Fruit fly (Drosophila melanogaster) whole organism, prepupa: ENCODE results near the gene Gdh.
A peak's percentile ranks its signal among the peaks of the same experiment; 100 is the strongest.

Source experiments
- Blimp-1 ChIP-seq: fragments of 200-800 bp; sonication (Bioruptor generic); optimal IDR thresholded peaks from 3 replicates; lab custom pipeline; 2017; ENCODE audit warnings: missing biosample characterization, missing genetic modification characterization, mild to moderate bottlenecking, moderate library complexity, missing genetic modification reagents
- CG10631 ChIP-seq: fragments of 200-800 bp; sonication (Bioruptor generic); optimal IDR thresholded peaks from 2 replicates; lab custom pipeline; 2016; ENCODE audit warnings: missing biosample characterization, missing genetic modification characterization
- CG10669 ChIP-seq: fragments of 200-800 bp; sonication (Bioruptor generic); optimal IDR thresholded peaks from 3 replicates; lab custom pipeline; 2018; ENCODE audit warnings: missing biosample characterization, mild to moderate bottlenecking, missing genetic modification characterization, moderate library complexity
- CG11294 ChIP-seq: fragments of 200-800 bp; sonication (Bioruptor generic); IDR thresholded peaks from 2 replicates; pipeline ENCODE4 v1.3.6; 2022; ENCODE audit warnings: missing biosample characterization, missing genetic modification characterization
- CG11762 ChIP-seq: fragments of 200-800 bp; sonication (Bioruptor generic); optimal IDR thresholded peaks from 3 replicates; lab custom pipeline; 2016; ENCODE audit warnings: missing biosample characterization, missing genetic modification characterization; ENCODE audit not compliant: insufficient read depth
- CG11902 ChIP-seq: fragments of 200-800 bp; sonication (Bioruptor generic); optimal IDR thresholded peaks from 3 replicates; lab custom pipeline; 2016; ENCODE audit warnings: missing biosample characterization, missing genetic modification characterization
- CG15336 ChIP-seq: fragments of 200-800 bp; sonication (Bioruptor generic); IDR thresholded peaks from 2 replicates; pipeline ENCODE4 v1.3.6; 2022; ENCODE audit warnings: missing biosample characterization, missing genetic modification characterization
- CG1621 ChIP-seq: fragments of 200-800 bp; sonication (Bioruptor generic); optimal IDR thresholded peaks from 3 replicates; lab custom pipeline; 2018; ENCODE audit warnings: missing biosample characterization, mild to moderate bottlenecking, missing genetic modification characterization
- CG16779 ChIP-seq: fragments of 200-800 bp; sonication (Bioruptor generic); optimal IDR thresholded peaks from 3 replicates; lab custom pipeline; 2017; ENCODE audit warnings: missing biosample characterization, mild to moderate bottlenecking, missing genetic modification characterization
- CG3032 ChIP-seq: fragments of 200-800 bp; optimal IDR thresholded peaks from 2 replicates; lab custom pipeline; 2019; ENCODE audit warnings: missing biosample characterization, mild to moderate bottlenecking, missing genetic modification characterization, moderate library complexity
- CG31627 ChIP-seq: fragments of 200-800 bp; sonication (Bioruptor generic); optimal IDR thresholded peaks from 3 replicates; lab custom pipeline; 2016; ENCODE audit warnings: missing biosample characterization, missing genetic modification characterization
- CG34406 ChIP-seq: fragments of 200-800 bp; sonication (Bioruptor generic); optimal IDR thresholded peaks from 3 replicates; lab custom pipeline; 2016; ENCODE audit warnings: missing biosample characterization, missing genetic modification characterization
- CG3919 ChIP-seq: fragments of 200-800 bp; sonication (Bioruptor generic); optimal IDR thresholded peaks from 3 replicates; lab custom pipeline; 2016; ENCODE audit warnings: missing biosample characterization, missing genetic modification characterization
- CG4318 ChIP-seq: fragments of 200-800 bp; sonication (Bioruptor generic); optimal IDR thresholded peaks from 3 replicates; lab custom pipeline; 2017; ENCODE audit warnings: missing biosample characterization, mild to moderate bottlenecking, missing genetic modification characterization
- CG6163 ChIP-seq: fragments of 200-800 bp; sonication (Bioruptor generic); IDR thresholded peaks from 3 replicates; pipeline ENCODE4 v1.3.6; 2022; ENCODE audit warnings: missing biosample characterization, missing genetic modification characterization
- CG6276 ChIP-seq: fragments of 200-800 bp; sonication (Bioruptor generic); optimal IDR thresholded peaks from 2 replicates; lab custom pipeline; 2017; ENCODE audit warnings: missing biosample characterization, mild to moderate bottlenecking, missing genetic modification characterization
- CG6792 ChIP-seq: fragments of 200-800 bp; sonication (Bioruptor generic); optimal IDR thresholded peaks from 3 replicates; lab custom pipeline; 2016; ENCODE audit warnings: missing biosample characterization, missing genetic modification characterization
- CG6808 ChIP-seq: fragments of 200-800 bp; sonication (Bioruptor generic); optimal IDR thresholded peaks from 3 replicates; lab custom pipeline; 2017; ENCODE audit warnings: missing biosample characterization, missing genetic modification characterization, mild to moderate bottlenecking, moderate library complexity, missing genetic modification reagents
- CG6854 ChIP-seq: fragments of 200-800 bp; sonication (Bioruptor generic); optimal IDR thresholded peaks from 2 replicates; lab custom pipeline; 2017; ENCODE audit warnings: missing biosample characterization, mild to moderate bottlenecking, missing genetic modification characterization
- CG7368 ChIP-seq: fragments of 200-800 bp; sonication (Bioruptor generic); optimal IDR thresholded peaks from 3 replicates; lab custom pipeline; 2016; ENCODE audit warnings: missing biosample characterization, missing genetic modification characterization
- CG8319 ChIP-seq: fragments of 200-800 bp; sonication (Bioruptor generic); optimal IDR thresholded peaks from 3 replicates; lab custom pipeline; 2016; ENCODE audit warnings: missing biosample characterization, missing genetic modification characterization
- CG8632 ChIP-seq: fragments of 200-800 bp; sonication (Bioruptor generic); optimal IDR thresholded peaks from 3 replicates; lab custom pipeline; 2016; ENCODE audit warnings: missing biosample characterization, missing genetic modification characterization
- CG9139 ChIP-seq: fragments of 200-800 bp; sonication (Bioruptor generic); optimal IDR thresholded peaks from 3 replicates; lab custom pipeline; 2017; ENCODE audit warnings: missing biosample characterization, mild to moderate bottlenecking, missing genetic modification characterization
- Eip75B ChIP-seq: fragments of 200-800 bp; sonication (Bioruptor generic); optimal IDR thresholded peaks from 3 replicates; lab custom pipeline; 2016; ENCODE audit warnings: missing biosample characterization, missing genetic modification characterization
- Eip78C ChIP-seq: fragments of 200-800 bp; sonication (Bioruptor generic); peaks from one replicate; lab custom pipeline; 2016; ENCODE audit warnings: missing biosample characterization, missing genetic modification characterization
- Eip93F ChIP-seq: fragments of 200-800 bp; sonication (Bioruptor generic); optimal IDR thresholded peaks from 2 replicates; lab custom pipeline; 2016; ENCODE audit warnings: missing biosample characterization, mild to moderate bottlenecking, missing genetic modification characterization
- Ets21C ChIP-seq: fragments of 200-800 bp; sonication (Bioruptor generic); optimal IDR thresholded peaks from 3 replicates; lab custom pipeline; 2016; ENCODE audit warnings: missing biosample characterization, missing genetic modification characterization
- Ets96B ChIP-seq: fragments of 200-800 bp; optimal IDR thresholded peaks from 2 replicates; lab custom pipeline; 2019; ENCODE audit warnings: missing biosample characterization, mild to moderate bottlenecking, missing genetic modification characterization, moderate library complexity
- Gug ChIP-seq: fragments of 200-800 bp; sonication (Bioruptor generic); IDR thresholded peaks from 2 replicates; pipeline ENCODE4 v1.3.6; 2022; ENCODE audit warnings: missing biosample characterization, missing genetic modification characterization
- Met ChIP-seq: fragments of 200-800 bp; sonication (Bioruptor generic); optimal IDR thresholded peaks from 3 replicates; lab custom pipeline; 2016; ENCODE audit warnings: missing biosample characterization, missing genetic modification characterization
- OdsH ChIP-seq: fragments of 200-800 bp; sonication (Bioruptor generic); optimal IDR thresholded peaks from 3 replicates; lab custom pipeline; 2016; ENCODE audit warnings: missing biosample characterization, missing genetic modification characterization
- Smox ChIP-seq: fragments of 200-800 bp; sonication (Bioruptor generic); optimal IDR thresholded peaks from 3 replicates; lab custom pipeline; 2016; ENCODE audit warnings: missing biosample characterization, missing genetic modification characterization
- Sox102F ChIP-seq: fragments of 200-800 bp; sonication (Bioruptor generic); optimal IDR thresholded peaks from 2 replicates; lab custom pipeline; 2016; ENCODE audit warnings: missing biosample characterization, mild to moderate bottlenecking, missing genetic modification characterization
- Sox14 ChIP-seq: fragments of 200-800 bp; sonication (Bioruptor generic); optimal IDR thresholded peaks from 3 replicates; lab custom pipeline; 2016; ENCODE audit warnings: missing biosample characterization, missing genetic modification characterization
- Sox15 ChIP-seq: fragments of 200-800 bp; sonication (Bioruptor generic); optimal IDR thresholded peaks from 3 replicates; lab custom pipeline; 2016; ENCODE audit warnings: missing biosample characterization, missing genetic modification characterization
- cyc ChIP-seq: fragments of 200-800 bp; sonication (Bioruptor generic); optimal IDR thresholded peaks from 3 replicates; lab custom pipeline; 2016; ENCODE audit warnings: missing biosample characterization, missing genetic modification characterization
- dac ChIP-seq: fragments of 200-800 bp; sonication (Bioruptor generic); optimal IDR thresholded peaks from 2 replicates; lab custom pipeline; 2017; ENCODE audit warnings: missing biosample characterization, mild to moderate bottlenecking, missing genetic modification characterization
- dsx ChIP-seq: fragments of 200-800 bp; optimal IDR thresholded peaks from 3 replicates; lab custom pipeline; 2019; ENCODE audit warnings: missing biosample characterization, mild to moderate bottlenecking, missing genetic modification characterization, moderate library complexity; ENCODE audit not compliant: poor library complexity, severe bottlenecking
- eg ChIP-seq: fragments of 200-800 bp; sonication (Bioruptor generic); IDR thresholded peaks from 3 replicates; pipeline ENCODE4 v1.3.6; 2022; ENCODE audit warnings: missing biosample characterization, missing genetic modification characterization
- esn ChIP-seq: fragments of 200-800 bp; sonication (Bioruptor generic); optimal IDR thresholded peaks from 2 replicates; lab custom pipeline; 2016; ENCODE audit warnings: missing biosample characterization, mild to moderate bottlenecking, missing genetic modification characterization, moderate library complexity
- fd85E ChIP-seq: fragments of 200-800 bp; sonication (Bioruptor generic); optimal IDR thresholded peaks from 3 replicates; lab custom pipeline; 2016; ENCODE audit warnings: missing biosample characterization, missing genetic modification characterization
- fkh ChIP-seq: fragments of 200-800 bp; sonication (Bioruptor generic); optimal IDR thresholded peaks from 3 replicates; lab custom pipeline; 2017; ENCODE audit warnings: missing biosample characterization, mild to moderate bottlenecking, missing genetic modification characterization, moderate library complexity
- net ChIP-seq: fragments of 200-800 bp; sonication (Bioruptor generic); optimal IDR thresholded peaks from 3 replicates; lab custom pipeline; 2016; ENCODE audit warnings: missing biosample characterization, missing genetic modification characterization
- pdm3 ChIP-seq: fragments of 200-800 bp; sonication (Bioruptor generic); optimal IDR thresholded peaks from 3 replicates; lab custom pipeline; 2016; ENCODE audit warnings: missing biosample characterization, missing genetic modification characterization
- salr ChIP-seq, 2 experiments: fragments of 200-800 bp; sonication (Bioruptor generic); optimal IDR thresholded peaks; 3 replicates each; lab custom pipeline; 2016 to 2018; ENCODE audit warnings: missing biosample characterization in 2 of 2, missing genetic modification characterization in 2 of 2, mild to moderate bottlenecking in 1 of 2
- spab ChIP-seq: fragments of 200-800 bp; sonication (Bioruptor generic); optimal IDR thresholded peaks from 2 replicates; lab custom pipeline; 2017; ENCODE audit warnings: missing biosample characterization, mild to moderate bottlenecking, missing genetic modification characterization, missing genetic modification reagents
- ss ChIP-seq, 2 experiments: fragments of 200-800 bp; sonication (Bioruptor generic); optimal IDR thresholded peaks; 2 replicates in 1 of 2; 3 replicates in 1 of 2; lab custom pipeline; 2017 to 2018; ENCODE audit warnings: mild to moderate bottlenecking in 2 of 2, missing biosample characterization in 2 of 2, missing genetic modification characterization in 2 of 2, moderate library complexity in 1 of 2
- svp ChIP-seq: fragments of 200-800 bp; sonication (Bioruptor generic); peaks from one replicate; lab custom pipeline; 2016; ENCODE audit warnings: missing biosample characterization, missing genetic modification characterization
- topi ChIP-seq: fragments of 200-800 bp; sonication (Bioruptor generic); optimal IDR thresholded peaks from 3 replicates; lab custom pipeline; 2016; ENCODE audit warnings: missing biosample characterization, missing genetic modification characterization
- vri ChIP-seq: fragments of 200-800 bp; sonication (Bioruptor generic); optimal IDR thresholded peaks from 3 replicates; lab custom pipeline; 2016; ENCODE audit warnings: missing biosample characterization, mild to moderate bottlenecking, missing genetic modification characterization

The Gdh gene

dm6 chr3R:23890886-23891285, 52.0 kb downstream of the Gdh start, which contains the start of gene TfIIA-S (continued):
- no peak for TF ChIP-seq CG11294 (GFP tag; lab: Robert Waterston, UW)
- no peak for TF ChIP-seq dsx (GFP tag; lab: Kevin White, UChicago)
- TF ChIP-seq Blimp-1 (GFP tag; lab: Kevin White, UChicago) = no peak
- TF ChIP-seq CG10631 = peak; percentile 55
- TF ChIP-seq dac (GFP tag; lab: Kevin White, UChicago) = no peak

- TF ChIP-seq CG11762 (GFP tag; lab: Kevin White, UChicago) (no peak), Smox (GFP tag; lab: Kevin White, UChicago) (no peak), Eip75B (peak; percentile 1), dsx (GFP tag; lab: Kevin White, UChicago) (peak; percentile 56), topi (no peak), Blimp-1 (GFP tag; lab: Kevin White, UChicago) (no peak), salr (GFP tag; optimal IDR thresholded peaks at IDR 0.05; lab: Kevin White, UChicago) (no peak), fd85E (GFP tag; lab: Kevin White, UChicago) (peak; percentile 41), CG6276 (no peak), svp (peak; percentile 76), OdsH (GFP tag; lab: Kevin White, UChicago) (no peak), spab (no peak), Ets96B (no peak), CG7368 (GFP tag; lab: Kevin White, UChicago) (no peak), cyc (GFP tag; lab: Kevin White, UChicago) (no peak), Met (GFP tag; lab: Kevin White, UChicago) (no peak), CG16779 (no peak), CG10669 (GFP tag; lab: Kevin White, UChicago) (no peak), CG8319 (GFP tag; lab: Kevin White, UChicago) (no peak), Eip78C (GFP tag; lab: Kevin White, UChicago) (peak; percentile 54), CG34406 (GFP tag; lab: Kevin White, UChicago) (no peak), CG11294 (GFP tag; lab: Robert Waterston, UW) (no peak), CG31627 (GFP tag; lab: Kevin White, UChicago) (no peak), esn (GFP tag; lab: Kevin White, UChicago) (peak; percentile 15), CG1621 (no peak), fkh (peak; percentile 78), CG6854 (GFP tag; lab: Kevin White, UChicago) (peak; percentile 57), CG15336 (no peak), CG3919 (GFP tag; lab: Kevin White, UChicago) (peak; percentile 17), Sox14 (GFP tag; lab: Kevin White, UChicago) (peak; percentile 68), eg (GFP tag; lab: Robert Waterston, UW) (no peak), CG9139 (GFP tag; lab: Kevin White, UChicago) (peak; percentile 37), pdm3 (GFP tag; lab: Kevin White, UChicago) (no peak), Sox102F (no peak), Sox15 (GFP tag; lab: Kevin White, UChicago) (no peak), ss (GFP tag; optimal IDR thresholded peaks at IDR 0.05; lab: Kevin White, UChicago) (peak in 1 of 2 experiments; percentile 1), Ets21C (GFP tag; lab: Kevin White, UChicago) (no peak), Eip93F (no peak), CG4318 (GFP tag; lab: Kevin White, UChicago) (no peak), CG8632 (GFP tag; lab: Kevin White, UChicago) (no peak), net (GFP tag; lab: Kevin White, UChicago) (no peak), CG6163 (GFP tag; lab: Robert Waterston, UW) (no peak), CG6792 (GFP tag; lab: Kevin White, UChicago) (no peak), CG6808 (GFP tag; lab: Kevin White, UChicago) (peak; percentile 4), CG3032 (tag; lab: Kevin White, UChicago) (peak; percentile 13), vri (peak; percentile 8), dac (GFP tag; lab: Kevin White, UChicago) (no peak), Gug (GFP tag; lab: Robert Waterston, UW) (no peak), CG11902 (GFP tag; lab: Kevin White, UChicago) (no peak)
Measured at dm6 chr3R:23889922-23890321, 53.0 kb downstream of the Gdh start, which contains the start of gene Pli. TSS of gene Pli (minus strand) at chr3R:23890052.
